Worm (Caenorhabditis elegans) whole organism, young adult: ENCODE results near the gene sqst-2.

ENCODE experiments used
- B0019.2 ChIP-seq: fragments of 200-800 bp; sonication (Bioruptor generic); conservative IDR thresholded peaks from 2 replicates; pipeline ENCODE4 v1.3.6; 2022; ENCODE audit warnings: missing genetic modification reagents, missing genetic modification characterization, missing compliant biosample characterization
- B0336.3 ChIP-seq: fragments of 200-800 bp; sonication (Bioruptor generic); IDR thresholded peaks from 2 replicates; pipeline ENCODE4 v1.3.6; 2022; ENCODE audit warnings: missing genetic modification characterization, missing compliant biosample characterization
- C17E4.6 ChIP-seq: fragments of 200-800 bp; sonication (Bioruptor generic); IDR thresholded peaks from 2 replicates; pipeline ENCODE4 v1.3.6; 2022; ENCODE audit warnings: missing genetic modification reagents, missing genetic modification characterization, missing compliant biosample characterization
- F10E7.11 ChIP-seq: sonication (generic microtip); optimal IDR thresholded peaks from 2 replicates; lab custom pipeline; 2017; ENCODE audit warnings: mild to moderate bottlenecking, missing genetic modification characterization, moderate library complexity, missing compliant biosample characterization
- F22D6.2 ChIP-seq: sonication (generic microtip); optimal IDR thresholded peaks from 2 replicates; lab custom pipeline; 2016; ENCODE audit warnings: mild to moderate bottlenecking, missing genetic modification characterization, missing compliant biosample characterization
- F33H1.4 ChIP-seq: fragments of 200-800 bp; sonication (Bioruptor generic); IDR thresholded peaks from 2 replicates; pipeline ENCODE4 v1.3.6; 2022; ENCODE audit warnings: missing genetic modification reagents, missing genetic modification characterization, missing compliant biosample characterization
- F52B5.7 ChIP-seq: sonication (generic microtip); optimal IDR thresholded peaks from 2 replicates; lab custom pipeline; 2016; ENCODE audit warnings: mild to moderate bottlenecking, missing genetic modification characterization, missing compliant biosample characterization
- K12H6.12 ChIP-seq: fragments of 200-800 bp; sonication (Bioruptor generic); optimal IDR thresholded peaks from 2 replicates; lab custom pipeline; 2018; ENCODE audit warnings: mild to moderate bottlenecking, missing genetic modification characterization, missing compliant biosample characterization
- Y95B8A.8 ChIP-seq: fragments of 200-800 bp; sonication (Bioruptor generic); IDR thresholded peaks from 2 replicates; pipeline ENCODE4 v1.3.6; 2022; ENCODE audit warnings: missing genetic modification reagents, missing genetic modification characterization, missing compliant biosample characterization
- ZK185.1 ChIP-seq: sonication (generic microtip); optimal IDR thresholded peaks from 2 replicates; lab custom pipeline; 2016; ENCODE audit warnings: mild to moderate bottlenecking, missing genetic modification characterization, missing compliant biosample characterization; ENCODE audit not compliant: poor library complexity, severe bottlenecking
- atf-7 ChIP-seq: sonication (generic microtip); optimal IDR thresholded peaks from 2 replicates; lab custom pipeline; 2017; ENCODE audit warnings: mild to moderate bottlenecking, missing genetic modification characterization, missing compliant biosample characterization
- attf-3 ChIP-seq: fragments of 200-800 bp; sonication (Bioruptor generic); conservative IDR thresholded peaks from 2 replicates; pipeline ENCODE4 v1.3.6; 2022; ENCODE audit warnings: missing genetic modification reagents, missing genetic modification characterization, missing compliant biosample characterization
- attf-5 ChIP-seq: fragments of 200-800 bp; sonication (Bioruptor generic); optimal IDR thresholded peaks from 2 replicates; lab custom pipeline; 2018; ENCODE audit warnings: mild to moderate bottlenecking, missing genetic modification characterization, missing compliant biosample characterization
- attf-6 ChIP-seq: fragments of 200-800 bp; sonication (Bioruptor generic); IDR thresholded peaks from 2 replicates; pipeline ENCODE4 v1.3.6; 2022; ENCODE audit warnings: missing genetic modification reagents, missing genetic modification characterization, missing compliant biosample characterization
- bed-2 ChIP-seq: fragments of 200-800 bp; sonication (Bioruptor generic); IDR thresholded peaks from 2 replicates; pipeline ENCODE4 v1.3.6; 2022; ENCODE audit warnings: missing genetic modification reagents, missing genetic modification characterization, missing compliant biosample characterization
- ceh-100 ChIP-seq: fragments of 200-800 bp; sonication (Bioruptor generic); IDR thresholded peaks from 2 replicates; pipeline ENCODE4 v1.3.6; 2022; ENCODE audit warnings: missing genetic modification reagents, missing genetic modification characterization, missing compliant biosample characterization
- ceh-91 ChIP-seq: fragments of 200-800 bp; sonication (Bioruptor generic); IDR thresholded peaks from 2 replicates; pipeline ENCODE4 v1.3.6; 2022; ENCODE audit warnings: missing genetic modification reagents, missing genetic modification characterization, missing compliant biosample characterization
- chd-7 ChIP-seq: sonication (generic microtip); optimal IDR thresholded peaks from 2 replicates; lab custom pipeline; 2016; ENCODE audit warnings: mild to moderate bottlenecking, missing genetic modification characterization, moderate library complexity, missing compliant biosample characterization
- dox-1 ChIP-seq: fragments of 200-800 bp; sonication (Bioruptor generic); IDR thresholded peaks from 2 replicates; pipeline ENCODE4 v1.3.6; 2022; ENCODE audit warnings: missing genetic modification reagents, missing genetic modification characterization, missing compliant biosample characterization
- him-1 ChIP-seq: sonication (generic microtip); optimal IDR thresholded peaks from 2 replicates; lab custom pipeline; 2016; ENCODE audit warnings: missing genotype, missing genetic modification reagents, missing genetic modification characterization, missing compliant biosample characterization
- hmg-1.2 ChIP-seq: fragments of 200-800 bp; sonication (Bioruptor generic); IDR thresholded peaks from 2 replicates; pipeline ENCODE4 v1.3.6; 2022; ENCODE audit warnings: missing genetic modification reagents, missing genetic modification characterization, missing compliant biosample characterization
- let-607 ChIP-seq, 2 experiments: fragments of 200-800 bp in 1 of 2; sonication (Bioruptor generic) in 1 of 2; sonication (generic microtip) in 1 of 2; optimal IDR thresholded peaks; 2 replicates each; lab custom pipeline; 2016 to 2018; ENCODE audit warnings: mild to moderate bottlenecking in 2 of 2, missing compliant biosample characterization in 2 of 2, missing genetic modification characterization in 2 of 2, moderate library complexity in 2 of 2, missing genotype in 1 of 2
- lin-26 ChIP-seq: fragments of 200-800 bp; sonication (Bioruptor generic); IDR thresholded peaks from 2 replicates; pipeline ENCODE4 v1.3.6; 2022; ENCODE audit warnings: missing genetic modification reagents, missing genetic modification characterization, missing compliant biosample characterization
- lin-35 ChIP-seq, 3 experiments: fragments of 150-350 bp in 2 of 3; sonication (generic microtip) in 1 of 3; optimal IDR thresholded peaks; 2 replicates each; lab custom pipeline; 2014 to 2018; ENCODE audit warnings: missing biosample characterization in 3 of 3, missing genetic modification characterization in 3 of 3, missing genetic modification reagents in 3 of 3
- lin-40 ChIP-seq: sonication (generic microtip); optimal IDR thresholded peaks from 2 replicates; lab custom pipeline; 2016; ENCODE audit warnings: missing genetic modification characterization, mild to moderate bottlenecking, missing compliant biosample characterization, missing genotype, missing genetic modification reagents
- lin-54 ChIP-seq: fragments of 200-800 bp; sonication (Bioruptor generic); optimal IDR thresholded peaks from 2 replicates; lab custom pipeline; 2018; ENCODE audit warnings: mild to moderate bottlenecking, missing genetic modification characterization, missing compliant biosample characterization
- madf-10 ChIP-seq: sonication (generic microtip); optimal IDR thresholded peaks from 2 replicates; lab custom pipeline; 2016; ENCODE audit warnings: mild to moderate bottlenecking, missing genetic modification characterization, missing compliant biosample characterization
- mcd-1 ChIP-seq: fragments of 200-800 bp; sonication (Bioruptor generic); IDR thresholded peaks from 2 replicates; pipeline ENCODE4 v1.3.6; 2022; ENCODE audit warnings: missing genetic modification reagents, missing genetic modification characterization, missing compliant biosample characterization
- mxl-1 ChIP-seq: sonication (generic microtip); optimal IDR thresholded peaks from 2 replicates; lab custom pipeline; 2016; ENCODE audit warnings: missing genetic modification characterization, missing compliant biosample characterization
- nfyb-1 ChIP-seq: fragments of 200-800 bp; sonication (Bioruptor generic); IDR thresholded peaks from 2 replicates; pipeline ENCODE4 v1.3.6; 2022; ENCODE audit warnings: missing genetic modification reagents, missing genetic modification characterization, missing compliant biosample characterization
- nhr-80 ChIP-seq: sonication (generic microtip); optimal IDR thresholded peaks from 2 replicates; lab custom pipeline; 2016; ENCODE audit warnings: missing genetic modification characterization, missing compliant biosample characterization
- nhr-90 ChIP-seq: sonication (generic microtip); optimal IDR thresholded peaks from 2 replicates; lab custom pipeline; 2016; ENCODE audit warnings: missing genotype, mild to moderate bottlenecking, missing genetic modification characterization, missing compliant biosample characterization
- repo-1 ChIP-seq: sonication (generic microtip); optimal IDR thresholded peaks from 2 replicates; lab custom pipeline; 2017; ENCODE audit warnings: mild to moderate bottlenecking, missing genetic modification characterization, missing compliant biosample characterization
- sdz-38 ChIP-seq: sonication (generic microtip); optimal IDR thresholded peaks from 2 replicates; lab custom pipeline; 2016; ENCODE audit warnings: missing genotype, missing genetic modification characterization, missing compliant biosample characterization
- snpc-1.1 ChIP-seq: sonication (generic microtip); optimal IDR thresholded peaks from 2 replicates; lab custom pipeline; 2017; ENCODE audit warnings: missing genetic modification characterization, mild to moderate bottlenecking, missing compliant biosample characterization, antibody characterized with exemption, moderate library complexity, missing genotype, missing genetic modification reagents; ENCODE audit not compliant: insufficient read depth
- sptf-2 ChIP-seq: fragments of 200-800 bp; sonication (Bioruptor generic); optimal IDR thresholded peaks from 2 replicates; lab custom pipeline; 2018; ENCODE audit warnings: mild to moderate bottlenecking, missing genetic modification characterization, missing compliant biosample characterization
- tbp1 ChIP-seq: fragments of 200-800 bp; sonication (Bioruptor generic); optimal IDR thresholded peaks from 2 replicates; lab custom pipeline; 2018; ENCODE audit warnings: mild to moderate bottlenecking, missing genetic modification characterization, missing compliant biosample characterization
- tbx-9 ChIP-seq: sonication (generic microtip); optimal IDR thresholded peaks from 2 replicates; lab custom pipeline; 2016; ENCODE audit warnings: borderline replicate concordance, missing genetic modification characterization, inconsistent platforms, missing compliant biosample characterization
- unc-62 ChIP-seq: fragments of 150-350 bp; optimal IDR thresholded peaks from 2 replicates; lab custom pipeline; 2014; ENCODE audit warnings: missing biosample characterization, missing genetic modification reagents, missing genetic modification characterization
- zfh-2 ChIP-seq: fragments of 200-800 bp; sonication (Bioruptor generic); conservative IDR thresholded peaks from 2 replicates; pipeline ENCODE4 v1.3.6; 2022; ENCODE audit warnings: missing genetic modification reagents, missing genetic modification characterization, missing compliant biosample characterization
- ztf-18 ChIP-seq: sonication (generic microtip); optimal IDR thresholded peaks from 2 replicates; lab custom pipeline; 2016; ENCODE audit warnings: missing genotype, mild to moderate bottlenecking, missing genetic modification characterization, missing compliant biosample characterization
- ztf-22 ChIP-seq: fragments of 200-800 bp; sonication (Bioruptor generic); optimal IDR thresholded peaks from 2 replicates; lab custom pipeline; 2018; ENCODE audit warnings: mild to moderate bottlenecking, missing genetic modification characterization, moderate library complexity, missing compliant biosample characterization
- ztf-26 ChIP-seq: sonication (generic microtip); optimal IDR thresholded peaks from 2 replicates; lab custom pipeline; 2017; ENCODE audit warnings: missing genetic modification characterization, missing compliant biosample characterization
- ztf-3 ChIP-seq: fragments of 200-800 bp; sonication (Bioruptor generic); optimal IDR thresholded peaks from 2 replicates; lab custom pipeline; 2018; ENCODE audit warnings: mild to moderate bottlenecking, missing genetic modification characterization, missing compliant biosample characterization

Gene sqst-2

ce11 chrIV:7323904-7324303, 4.9 kb downstream of the sqst-2 start (continued):
- TF ChIP-seq him-1 (tag; lab: Kevin White, UChicago) (no peak), ztf-22 (GFP tag; lab: Kevin White, UChicago) (no peak), bed-2 (no peak), chd-7 (tag; lab: Kevin White, UChicago) (no peak), hmg-1.2 (GFP tag; lab: Robert Waterston, UW) (no peak)

DNA sequence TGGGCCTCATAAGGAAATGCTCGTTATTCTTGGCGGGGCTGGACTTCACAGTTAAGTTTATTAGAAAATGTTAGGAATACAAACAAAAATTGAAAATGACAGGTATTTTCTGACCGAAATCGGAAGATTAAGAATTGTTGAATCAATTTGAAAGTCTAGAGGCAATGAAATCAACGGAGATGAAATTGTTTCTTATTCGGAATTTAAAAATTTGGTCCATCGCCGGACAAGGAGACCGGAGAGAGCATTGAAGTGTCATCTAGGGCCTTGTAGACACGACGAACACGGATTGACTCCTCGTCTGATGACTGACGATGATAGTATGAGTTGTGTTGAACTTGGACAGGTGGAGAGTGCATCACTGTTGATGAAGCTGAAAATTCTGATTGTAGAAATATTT, 8.1 kb downstream of the sqst-2 start:
- TF ChIP-seq sdz-38 (tag; lab: Kevin White, UChicago): no peak
- TF ChIP-seq mxl-1 (tag; lab: Kevin White, UChicago): no peak
- TF ChIP-seq attf-3 (GFP tag; lab: Robert Waterston, UW): no peak
- no peak for TF ChIP-seq attf-6 (GFP tag; lab: Robert Waterston, UW)
- TF ChIP-seq ceh-91 (GFP tag; lab: Robert Waterston, UW): no peak
- TF ChIP-seq tbx-9 (tag; lab: Kevin White, UChicago): no peak
- TF ChIP-seq snpc-1.1 (tag; lab: Kevin White, UChicago): no peak
- TF ChIP-seq mcd-1 (GFP tag; lab: Robert Waterston, UW): no peak
- no peak for TF ChIP-seq ZK185.1 (tag; lab: Kevin White, UChicago)
- TF ChIP-seq unc-62 (GFP tag; lab: Kevin White, UChicago): no peak
- no peak for TF ChIP-seq tbp1 (GFP tag; lab: Kevin White, UChicago)
- no peak for TF ChIP-seq madf-10
- no peak for TF ChIP-seq F33H1.4 (GFP tag; lab: Robert Waterston, UW)
- no peak for TF ChIP-seq ztf-3 (GFP tag; lab: Kevin White, UChicago)
- no peak for TF ChIP-seq attf-5 (GFP tag; lab: Kevin White, UChicago)
- no peak for TF ChIP-seq Y95B8A.8 (GFP tag; lab: Robert Waterston, UW)
- TF ChIP-seq lin-54 (GFP tag; lab: Kevin White, UChicago): no peak
- TF ChIP-seq K12H6.12 (tag; lab: Kevin White, UChicago): no peak
- TF ChIP-seq B0019.2 (GFP tag; lab: Robert Waterston, UW): no peak

ce11 chrIV:7319931-7320435, 8.8 kb downstream of the sqst-2 start:
- peak; percentile 80; the same call in 1 of the 2 replicates for TF ChIP-seq nfyb-1
- peak; percentile 92 for TF ChIP-seq nhr-80 (tag; lab: Kevin White, UChicago)
- TF ChIP-seq F33H1.4 (GFP tag; lab: Robert Waterston, UW): peak; percentile 37; the same call in 1 of the 2 replicates
- TF ChIP-seq lin-35 (GFP tag; optimal IDR thresholded peaks at IDR 0.05; lab: Kevin White, UChicago): peak in 1 of 3 experiments; percentile 57
- no peak for TF ChIP-seq sptf-2 (GFP tag; lab: Kevin White, UChicago)
- peak; percentile 19 for TF ChIP-seq nhr-90 (tag; lab: Kevin White, UChicago)
- TF ChIP-seq ZK185.1 (tag; lab: Kevin White, UChicago): peak; percentile 51
- peak; percentile 71 for TF ChIP-seq chd-7 (tag; lab: Kevin White, UChicago)
- TF ChIP-seq ceh-100: peak; percentile 33; the same call in 1 of the 2 replicates
- TF ChIP-seq lin-40 (tag; lab: Kevin White, UChicago): peak; percentile 87
- TF ChIP-seq ztf-26: peak; percentile 53
- no peak for TF ChIP-seq lin-26 (GFP tag; lab: Robert Waterston, UW)
- TF ChIP-seq repo-1 (tag; lab: Kevin White, UChicago): peak; percentile 60
- peak; percentile 91 for TF ChIP-seq dox-1 (GFP tag; lab: Robert Waterston, UW)
- TF ChIP-seq F22D6.2 (tag; lab: Kevin White, UChicago): peak; percentile 29
- TF ChIP-seq attf-5 (GFP tag; lab: Kevin White, UChicago): peak; percentile 88
- peak; percentile 99 for TF ChIP-seq zfh-2
- peak; percentile 4 for TF ChIP-seq lin-54 (GFP tag; lab: Kevin White, UChicago)
- TF ChIP-seq F10E7.11 (tag; lab: Kevin White, UChicago): no peak
- peak; percentile 92 for TF ChIP-seq K12H6.12 (tag; lab: Kevin White, UChicago)
- no peak for TF ChIP-seq C17E4.6 (GFP tag; lab: Robert Waterston, UW)
- peak in 1 of 2 experiments; percentile 6 for TF ChIP-seq let-607 (tag; optimal IDR thresholded peaks at IDR 0.05; lab: Kevin White, UChicago)
- TF ChIP-seq F52B5.7 (tag; lab: Kevin White, UChicago): no peak
- peak; percentile 48 for TF ChIP-seq ztf-18 (tag; lab: Kevin White, UChicago)
- TF ChIP-seq B0336.3 (GFP tag; lab: Robert Waterston, UW): peak; percentile 87
- TF ChIP-seq Y95B8A.8 (GFP tag; lab: Robert Waterston, UW): no peak
- peak; percentile 27 for TF ChIP-seq atf-7 (tag; lab: Kevin White, UChicago)
